Fruit fly (Drosophila melanogaster): ENCODE results near the gene SmydA-4.
"Not testable (repeated sequence)": the region's sequence is repeated elsewhere in the genome, so short reads cannot be mapped to it uniquely, and the experiment has no call there.

SmydA-4 gene

DNA sequence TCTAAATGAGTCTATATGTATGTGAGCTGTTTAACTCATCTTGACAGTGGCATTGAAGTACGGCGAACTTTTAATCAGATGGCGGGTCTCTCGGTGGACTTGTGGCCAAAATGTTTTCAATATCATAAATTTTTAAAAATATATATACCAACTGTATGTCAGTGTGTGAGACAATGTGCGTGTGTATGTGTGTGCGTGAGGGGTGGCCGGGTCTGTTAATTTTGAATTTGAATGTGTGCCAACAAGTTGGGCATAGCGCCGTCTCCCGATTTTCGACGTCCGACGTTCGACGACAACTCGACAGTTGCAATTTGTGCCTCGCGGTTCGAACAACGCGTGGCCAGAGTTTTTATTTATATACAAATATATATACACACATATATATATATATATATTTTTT, at the start of gene SmydA-4:
Gene SmydA-4 (plus strand): TSS at position 301 of the 400 bp plus-strand sequence.
- TF ChIP-seq noc (tag; optimal IDR thresholded peaks at IDR 0.05) = no peak

DNA sequence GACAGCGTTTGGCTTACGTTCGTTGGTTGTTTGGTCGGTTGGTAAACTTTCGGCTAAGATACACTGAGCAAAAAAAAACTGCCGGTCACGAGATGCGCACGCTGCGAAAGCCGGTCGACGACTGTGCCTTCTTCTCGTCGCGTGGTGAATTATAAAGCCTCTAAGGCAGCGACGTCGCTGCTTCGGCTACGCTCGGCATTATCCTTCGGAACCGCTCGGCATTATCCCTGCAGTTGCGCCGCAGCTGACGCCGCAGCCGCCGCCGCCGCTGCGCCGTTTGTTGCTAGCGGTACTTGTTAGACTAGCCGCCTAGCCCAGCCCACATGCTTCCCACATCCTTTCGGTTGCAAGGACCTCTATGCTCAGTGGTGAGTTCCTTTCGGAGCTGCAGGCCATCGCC, 4.8 kb upstream of the SmydA-4 start, which contains the start of gene vex:
Gene vex (minus strand): TSS at position 114 of the 400 bp plus-strand sequence.
- TF ChIP-seq noc (tag; optimal IDR thresholded peaks at IDR 0.05) = no peak

DNA sequence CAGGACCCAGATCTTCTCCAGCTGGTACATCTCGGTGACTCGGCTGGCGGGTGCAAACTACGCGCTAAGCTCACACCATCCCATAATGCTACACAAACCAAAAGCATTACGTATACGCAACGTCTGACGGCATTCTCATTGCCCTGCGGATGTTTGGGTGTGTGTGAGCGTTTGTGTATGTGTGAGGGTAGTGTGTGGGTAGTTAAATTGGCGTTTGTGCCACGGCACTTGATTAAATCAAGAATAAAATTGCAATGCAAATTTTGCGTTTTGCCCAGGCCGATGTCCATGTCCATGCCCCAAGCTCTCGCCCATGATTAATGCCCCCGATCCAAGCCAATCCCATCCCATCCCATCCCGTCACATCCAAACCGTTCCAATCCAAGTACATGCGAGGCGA, 8.9 kb downstream of the SmydA-4 start, which contains the start of gene CG1552:
Gene CG1552 (minus strand): TSS at position 101 of the 400 bp plus-strand sequence.
- no peak for TF ChIP-seq noc (tag; optimal IDR thresholded peaks at IDR 0.05)

DNA sequence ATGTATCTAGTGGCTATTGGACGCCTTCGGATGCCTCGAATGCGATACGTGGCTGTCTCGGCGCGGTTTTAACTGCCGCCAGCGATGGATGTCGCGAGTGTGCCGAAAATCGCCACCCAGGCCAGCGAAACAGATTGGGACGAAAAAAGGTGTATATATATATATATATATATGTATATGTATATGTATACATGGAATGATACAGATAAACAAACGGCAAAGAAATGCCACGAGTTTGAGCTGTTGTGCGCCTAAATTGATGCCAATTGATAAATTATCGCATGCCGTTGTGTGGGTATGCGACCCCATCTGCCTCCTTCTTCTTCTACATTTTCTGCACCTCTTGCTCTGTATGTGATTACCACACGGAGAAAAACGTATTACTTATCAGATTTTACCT, 15.0 kb downstream of the SmydA-4 start, which contains the start of gene CG1545:
Gene CG1545 (minus strand): TSS at position 101 of the 400 bp plus-strand sequence.
- no peak for TF ChIP-seq noc (tag; optimal IDR thresholded peaks at IDR 0.05)

DNA sequence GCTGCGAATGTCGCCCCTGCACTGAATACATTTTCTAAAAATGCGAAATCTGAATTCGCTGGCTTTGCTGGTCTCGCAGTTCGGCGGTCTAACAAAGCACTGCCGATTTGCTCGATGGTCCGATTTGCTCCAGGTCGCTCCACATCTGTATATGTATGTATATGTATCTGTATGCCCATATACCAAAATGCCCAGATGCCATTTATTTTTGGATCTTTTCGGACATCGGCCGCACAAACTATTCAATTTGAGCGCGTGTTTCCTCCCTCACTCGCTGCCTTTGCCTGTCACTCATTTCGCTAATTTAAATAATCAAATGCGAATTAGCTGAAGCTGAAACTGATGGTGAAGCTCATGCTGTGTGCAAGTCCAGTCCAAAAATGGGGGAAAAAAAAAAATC, 18.5 kb downstream of the SmydA-4 start, which contains the start of gene CG1537:
Gene CG1537 (minus strand): TSS at position 101 of the 400 bp plus-strand sequence.
- TF ChIP-seq noc (tag; optimal IDR thresholded peaks at IDR 0.05) = no peak

DNA sequence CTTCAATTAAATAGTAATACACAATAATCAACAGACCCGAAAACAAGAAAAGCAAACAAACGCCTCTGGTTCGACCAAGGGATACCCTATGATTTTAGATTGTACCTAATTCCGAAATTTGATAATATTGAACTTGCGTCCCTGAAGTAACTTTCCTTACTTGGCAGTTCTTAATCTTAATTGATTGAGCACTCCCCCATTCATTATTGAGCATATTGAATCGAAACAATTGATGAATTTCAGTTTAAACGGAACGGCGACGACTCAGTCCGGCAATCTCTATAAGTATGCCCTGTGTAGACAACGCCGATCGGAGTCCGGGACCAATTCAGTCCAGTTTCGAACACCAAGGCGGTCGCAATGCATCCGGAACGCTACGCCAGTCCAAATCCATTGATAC, 21.7 kb downstream of the SmydA-4 start, which contains the start of gene CG15203:
Gene CG15203 (plus strand): TSS at position 301 of the 400 bp plus-strand sequence.
- no peak for TF ChIP-seq noc (tag; optimal IDR thresholded peaks at IDR 0.05)

DNA sequence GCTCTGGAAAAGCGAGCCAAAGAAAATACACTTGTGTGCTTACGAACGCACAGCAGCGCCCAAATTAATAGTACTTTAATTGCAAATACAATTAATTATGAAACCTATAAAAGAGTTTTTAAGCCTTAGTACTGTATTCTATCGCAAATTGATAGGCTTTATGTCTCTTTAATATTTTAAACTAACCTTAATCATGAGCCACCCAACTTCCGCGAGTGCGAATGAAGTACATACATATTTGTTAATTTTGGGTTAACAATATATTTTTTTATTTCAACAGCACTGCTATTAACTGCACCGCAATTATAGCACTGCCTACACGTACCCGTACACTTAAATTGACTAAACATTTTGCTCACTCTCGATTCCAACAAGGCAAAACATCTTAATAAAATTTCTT, 36.7 kb downstream of the SmydA-4 start:
- TF ChIP-seq noc (tag; optimal IDR thresholded peaks at IDR 0.05) = no peak

DNA sequence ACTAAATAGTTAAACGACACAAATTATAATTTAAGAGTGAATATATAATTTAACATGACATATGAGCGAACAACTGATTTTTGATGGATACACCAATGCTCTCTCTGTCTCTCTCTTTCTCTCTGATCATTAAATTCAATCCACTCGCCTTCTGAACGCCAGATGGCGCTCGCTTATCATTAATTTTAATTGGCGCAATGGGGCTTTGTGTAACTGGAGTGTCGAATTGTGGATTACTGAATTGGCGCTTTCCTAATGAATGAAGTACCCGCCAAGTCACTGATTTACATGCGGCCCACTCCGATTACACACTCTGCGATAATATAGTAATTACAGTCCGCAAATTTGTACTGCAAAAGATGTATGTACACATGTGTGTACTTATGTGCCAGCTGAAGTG, 37.3 kb downstream of the SmydA-4 start:
- no peak for TF ChIP-seq noc (tag; optimal IDR thresholded peaks at IDR 0.05)

DNA sequence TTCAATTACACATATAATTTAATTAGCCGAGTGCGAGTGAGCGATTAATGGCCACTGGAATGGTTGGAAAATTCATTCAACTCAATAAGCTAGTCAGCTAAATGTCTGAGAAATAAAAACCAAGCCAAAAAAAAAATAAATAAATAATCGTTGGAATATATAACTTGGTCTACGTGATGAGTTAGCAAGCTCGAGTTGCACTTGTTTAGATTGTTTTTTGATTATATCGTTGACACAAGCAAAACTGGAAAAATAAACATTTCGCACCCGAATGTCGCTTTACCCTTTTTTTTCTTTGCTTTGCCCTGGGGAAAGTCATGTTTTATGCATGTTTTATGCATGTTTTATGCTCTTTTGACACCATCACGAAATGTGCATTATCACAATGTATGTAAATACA, 38.5 kb downstream of the SmydA-4 start:
- TF ChIP-seq noc (tag; optimal IDR thresholded peaks at IDR 0.05) = no peak

DNA sequence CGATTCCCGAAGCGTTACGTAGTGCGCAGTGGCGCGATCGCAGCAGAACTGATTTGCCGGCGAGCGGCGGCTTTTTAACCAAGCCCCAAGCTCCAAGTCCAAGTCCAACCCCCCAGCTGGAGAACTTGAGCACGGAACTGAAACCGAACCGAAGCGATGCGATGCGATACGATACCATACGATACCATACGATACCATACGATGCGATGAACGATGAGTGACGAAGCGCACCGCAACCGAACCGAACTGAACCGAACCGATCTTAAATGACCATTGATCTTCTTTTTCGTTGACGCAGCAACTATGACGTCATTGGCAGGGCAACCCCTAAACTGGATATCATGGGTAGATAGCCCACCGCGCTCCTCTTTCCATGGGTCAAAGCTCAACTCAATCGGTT, 41.7 kb downstream of the SmydA-4 start, which contains the start of gene sev:
Gene sev (minus strand): TSS at position 50 of the 400 bp plus-strand sequence.
- TF ChIP-seq noc (tag; optimal IDR thresholded peaks at IDR 0.05) = no peak

DNA sequence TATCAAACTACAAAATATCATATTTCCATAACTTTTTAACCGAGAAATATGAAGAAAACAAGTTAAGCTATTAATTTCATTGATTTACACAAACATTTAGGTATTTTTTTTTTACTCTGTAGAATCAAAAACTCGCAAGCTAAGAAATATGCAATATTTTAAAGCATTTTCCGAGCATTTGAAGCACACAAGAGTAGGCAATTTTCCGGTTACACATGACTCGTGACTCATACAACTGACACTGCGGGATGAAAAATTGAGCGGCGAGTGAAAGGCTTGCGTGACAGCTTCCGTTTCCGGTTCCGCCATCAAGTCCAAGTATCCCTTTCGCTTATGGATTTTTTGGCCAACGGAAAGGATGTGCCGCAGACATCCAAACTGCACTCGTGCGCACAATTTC, 42.8 kb downstream of the SmydA-4 start:
- no peak for TF ChIP-seq noc (tag; optimal IDR thresholded peaks at IDR 0.05)

DNA sequence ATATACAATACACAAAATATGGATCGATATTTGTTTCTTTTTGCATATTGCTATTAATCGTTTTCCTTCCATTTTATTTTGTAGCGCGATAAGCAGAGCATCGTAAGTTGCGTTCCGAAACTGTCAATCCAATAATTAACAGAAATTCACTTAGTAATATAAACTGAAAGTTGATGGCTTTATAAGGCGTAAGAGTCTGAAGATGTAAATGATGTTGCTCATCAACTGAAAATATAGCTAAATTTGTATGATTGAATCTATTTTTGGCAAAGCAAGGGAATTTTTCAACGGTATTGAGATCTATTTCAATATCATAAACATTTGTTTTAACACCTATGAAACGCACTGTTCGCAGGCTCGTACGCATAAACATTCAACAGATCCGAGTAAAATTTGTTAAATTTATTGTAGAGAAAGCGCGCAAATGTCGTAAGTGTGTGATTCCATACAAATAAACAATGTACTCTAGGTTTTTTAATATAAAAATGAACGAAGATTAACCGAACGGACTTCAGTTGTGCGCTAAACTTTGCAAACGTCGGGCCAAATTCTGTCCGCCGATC, 44.3 kb downstream of the SmydA-4 start, which contains the start of gene Vago:
Gene Vago (plus strand): TSS at position 513 of the 563 bp plus-strand sequence.
- TF ChIP-seq noc (tag; optimal IDR thresholded peaks at IDR 0.05) = peak; percentile 33

DNA sequence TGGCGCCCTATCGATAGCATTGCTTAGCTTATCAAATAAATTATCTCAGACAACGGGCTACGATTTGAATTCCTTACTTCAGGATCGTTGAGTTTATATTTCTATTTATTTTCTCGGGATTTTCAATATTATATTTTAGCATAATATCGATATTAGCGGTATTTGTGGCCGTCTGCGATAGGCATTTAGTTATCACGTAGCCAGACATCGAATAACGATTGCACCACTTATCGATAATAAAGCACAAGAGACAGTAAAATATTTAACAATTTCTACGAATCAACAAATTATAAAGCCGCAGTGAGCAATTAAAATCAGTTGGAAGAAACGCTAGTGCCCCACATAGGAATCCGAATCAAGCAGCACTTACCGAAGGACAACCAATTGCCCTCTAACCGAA, 45.6 kb downstream of the SmydA-4 start, which contains the start of gene CG2076:
Gene CG2076 (plus strand): TSS at position 50 of the 400 bp plus-strand sequence.
- no peak for TF ChIP-seq noc (tag; optimal IDR thresholded peaks at IDR 0.05)

DNA sequence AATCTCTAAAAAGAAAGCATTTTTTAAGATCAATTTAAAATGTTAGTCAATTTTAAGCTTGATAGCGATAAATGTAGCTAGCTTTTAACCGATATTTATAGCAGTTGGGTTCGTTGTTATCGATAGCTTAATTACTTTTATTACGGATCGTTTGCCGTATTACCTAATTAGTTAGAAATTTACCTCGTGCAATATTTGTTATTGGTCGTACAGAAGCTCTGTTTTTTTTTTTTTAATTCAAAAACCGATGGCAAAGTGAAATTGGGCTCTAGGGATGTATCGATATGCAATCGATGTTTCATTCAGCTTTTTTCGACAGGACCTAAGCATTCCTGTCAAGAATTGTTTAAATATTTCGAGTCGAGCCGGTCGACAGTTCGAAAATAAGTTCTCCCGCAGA, 47.6 kb downstream of the SmydA-4 start, which contains the start of gene CG2061:
Gene CG2061 (plus strand): TSS at position 292 of the 400 bp plus-strand sequence.
- no peak for TF ChIP-seq noc (tag; optimal IDR thresholded peaks at IDR 0.05)

DNA sequence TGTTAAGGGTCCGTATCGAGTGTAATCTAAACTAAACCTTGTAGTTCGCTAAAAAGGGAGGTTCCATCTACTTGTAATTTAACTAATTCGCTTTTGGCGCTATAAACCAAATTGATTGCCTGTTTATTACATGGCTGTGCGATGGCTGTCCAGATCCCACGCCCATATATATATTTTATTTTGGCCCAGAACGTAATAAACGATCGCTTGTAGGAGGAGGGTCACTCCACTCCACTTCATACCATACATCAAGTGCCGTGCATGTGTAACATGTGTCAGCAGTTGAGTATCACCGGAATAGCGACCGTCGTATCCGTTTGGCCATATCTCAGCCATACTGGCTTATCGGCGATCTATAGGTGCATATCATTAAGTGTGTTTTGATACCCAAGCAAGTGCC, 50.7 kb downstream of the SmydA-4 start:
- TF ChIP-seq noc (tag; optimal IDR thresholded peaks at IDR 0.05) = no peak

DNA sequence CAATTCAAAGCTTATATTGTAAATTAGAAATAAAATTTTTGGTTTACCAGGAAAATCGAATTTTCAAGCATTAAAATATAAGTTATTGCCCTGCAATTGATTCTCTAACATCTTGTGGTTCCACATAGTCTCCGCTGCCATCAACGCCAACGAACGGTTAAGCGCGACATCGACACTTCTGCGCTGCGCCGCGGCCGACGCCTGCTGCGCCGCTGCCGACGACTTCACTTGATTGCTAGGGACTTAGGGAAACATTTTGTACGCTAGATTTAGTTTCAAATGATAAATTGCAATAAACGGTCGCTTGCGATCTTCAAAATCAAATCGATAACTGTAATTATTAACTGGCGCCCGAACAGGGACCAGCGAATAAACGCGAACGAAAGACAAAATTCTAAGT, 51.4 kb downstream of the SmydA-4 start, which contains the start of gene CG42249:
Gene CG42249 (plus strand): TSS at position 301 of the 400 bp plus-strand sequence.
- not testable (repeated sequence) for TF ChIP-seq noc (tag; optimal IDR thresholded peaks at IDR 0.05)

All from whole organism, larva.